Worm (Caenorhabditis elegans): ENCODE measurements around the gene srj-13.
A peak's percentile ranks its signal among the peaks of the same experiment; 100 is the strongest.

The srj-13 gene

ce11 chrV:7364059-7364458 is 38.4 kb upstream of the srj-13 start, which contains the start of gene cyp-35A2:
cyp-35A2 (minus strand) TSS chrV:7364182.
- TF ChIP-seq egl-27 (tag; optimal IDR thresholded peaks at IDR 0.05), result no peak
- TF ChIP-seq fos-1 (tag; optimal IDR thresholded peaks at IDR 0.05), result peak; percentile 67
- TF ChIP-seq gmeb-1 (tag; optimal IDR thresholded peaks at IDR 0.05), result peak; percentile 27
- TF ChIP-seq nhr-77 (tag; optimal IDR thresholded peaks at IDR 0.05), result no peak
- TF ChIP-seq mdl-1 (tag; optimal IDR thresholded peaks at IDR 0.05), result no peak

- TF ChIP-seq unc-39 (tag; optimal IDR thresholded peaks at IDR 0.05) (no peak), lin-11 (tag; optimal IDR thresholded peaks at IDR 0.05) (no peak), nhr-77 (tag; optimal IDR thresholded peaks at IDR 0.05) (no peak), skn-1 (tag; optimal IDR thresholded peaks at IDR 0.05) (no peak), nhr-6 (tag; optimal IDR thresholded peaks at IDR 0.05) (no peak), sma-9 (GFP tag; optimal IDR thresholded peaks at IDR 0.05) (no peak), sma-9 (tag; optimal IDR thresholded peaks at IDR 0.05) (no peak), ztf-4 (tag; optimal IDR thresholded peaks at IDR 0.05) (no peak), lin-39 (tag; optimal IDR thresholded peaks at IDR 0.05) (no peak), ztf-11 (tag; optimal IDR thresholded peaks at IDR 0.05) (no peak), C34F6.9 (tag; optimal IDR thresholded peaks at IDR 0.05) (no peak), nhr-23 (tag; optimal IDR thresholded peaks at IDR 0.05) (no peak), zag-1 (tag; optimal IDR thresholded peaks at IDR 0.05) (no peak), egl-27 (tag; optimal IDR thresholded peaks at IDR 0.05) (no peak), nhr-237 (tag; optimal IDR thresholded peaks at IDR 0.05) (no peak), sma-3 (GFP tag; optimal IDR thresholded peaks at IDR 0.05) (no peak), lsy-2 (tag; optimal IDR thresholded peaks at IDR 0.05) (no peak), dmd-4 (tag; optimal IDR thresholded peaks at IDR 0.05) (no peak), alr-1 (tag; optimal IDR thresholded peaks at IDR 0.05) (no peak)
These were observed 37.5 kb upstream of the srj-13 start, which contains the start of gene exc-13 for ce11 chrV:7364951-7365350. exc-13 (plus strand) TSS chrV:7365251.

ce11 chrV:7369578-7369977 is 32.9 kb upstream of the srj-13 start, which contains the start of gene srj-14:
srj-14 (plus strand) TSS chrV:7369708.
- TF ChIP-seq mdl-1 (tag; optimal IDR thresholded peaks at IDR 0.05) (no peak), ceh-16 (tag; optimal IDR thresholded peaks at IDR 0.05) (no peak), R02D3.7 (tag; optimal IDR thresholded peaks at IDR 0.05) (no peak), nhr-6 (tag; optimal IDR thresholded peaks at IDR 0.05) (no peak), skn-1 (tag; optimal IDR thresholded peaks at IDR 0.05) (no peak)

ce11 chrV:7374090-7374489 is 28.4 kb upstream of the srj-13 start, which contains the start of gene srx-56:
srx-56 (plus strand) TSS chrV:7374390.
- TF ChIP-seq nhr-25 (tag; optimal IDR thresholded peaks at IDR 0.05) (no peak), nhr-21 (tag; optimal IDR thresholded peaks at IDR 0.05) (no peak)

- no peak for TF ChIP-seq elt-1 (tag; optimal IDR thresholded peaks at IDR 0.05)
- TF ChIP-seq alr-1 (tag; optimal IDR thresholded peaks at IDR 0.05), result no peak
- no peak for TF ChIP-seq nhr-77 (tag; optimal IDR thresholded peaks at IDR 0.05)
- TF ChIP-seq nhr-11 (tag; optimal IDR thresholded peaks at IDR 0.05), result no peak
- TF ChIP-seq skn-1 (tag; optimal IDR thresholded peaks at IDR 0.05), result no peak
- no peak for TF ChIP-seq ZK546.5 (tag; optimal IDR thresholded peaks at IDR 0.05)
- no peak for TF ChIP-seq nhr-6 (tag; optimal IDR thresholded peaks at IDR 0.05)
- TF ChIP-seq ztf-1 (GFP tag; conservative IDR thresholded peaks at IDR 0.05), result no peak
- TF ChIP-seq ama-1 (optimal IDR thresholded peaks at IDR 0.05), result no peak
- TF ChIP-seq unc-55 (GFP tag; optimal IDR thresholded peaks at IDR 0.05), result no peak
- TF ChIP-seq zag-1 (tag; optimal IDR thresholded peaks at IDR 0.05), result no peak
These were observed 23.1 kb upstream of the srj-13 start, which contains the start of gene srsx-24 for ce11 chrV:7379384-7379783. srsx-24 (minus strand) TSS chrV:7379484.

- TF ChIP-seq sem-4 (tag; optimal IDR thresholded peaks at IDR 0.05), result no peak
- no peak for TF ChIP-seq crh-2 (tag; optimal IDR thresholded peaks at IDR 0.05)
- no peak for TF ChIP-seq egl-27 (tag; optimal IDR thresholded peaks at IDR 0.05)
- no peak for TF ChIP-seq mbf-1 (tag; optimal IDR thresholded peaks at IDR 0.05)
- TF ChIP-seq lsy-2 (tag; optimal IDR thresholded peaks at IDR 0.05), result no peak
- TF ChIP-seq nhr-23 (tag; optimal IDR thresholded peaks at IDR 0.05), result no peak
- no peak for TF ChIP-seq unc-62 (GFP tag; optimal IDR thresholded peaks at IDR 0.05)
- no peak for TF ChIP-seq F13H6.1 (tag; optimal IDR thresholded peaks at IDR 0.05)
- TF ChIP-seq sma-3 (GFP tag; optimal IDR thresholded peaks at IDR 0.05), result no peak
- no peak for TF ChIP-seq sma-9 (GFP tag; optimal IDR thresholded peaks at IDR 0.05)
- no peak for TF ChIP-seq sma-9 (tag; optimal IDR thresholded peaks at IDR 0.05)
- no peak for TF ChIP-seq lin-39 (tag; optimal IDR thresholded peaks at IDR 0.05)
- no peak for TF ChIP-seq ceh-82 (tag; optimal IDR thresholded peaks at IDR 0.05)
- TF ChIP-seq nhr-10 (tag; optimal IDR thresholded peaks at IDR 0.05), result no peak
- no peak for TF ChIP-seq nhr-129 (tag; optimal IDR thresholded peaks at IDR 0.05)
- no peak for TF ChIP-seq mab-5 (tag; optimal IDR thresholded peaks at IDR 0.05)
- no peak for TF ChIP-seq gmeb-1 (tag; optimal IDR thresholded peaks at IDR 0.05)
- no peak for TF ChIP-seq nhr-25 (tag; optimal IDR thresholded peaks at IDR 0.05)
- no peak for TF ChIP-seq nhr-77 (tag; optimal IDR thresholded peaks at IDR 0.05)
- TF ChIP-seq elt-3 (tag; optimal IDR thresholded peaks at IDR 0.05), result no peak
These were observed 21.4 kb upstream of the srj-13 start, which contains the start of gene C03G6.17 for ce11 chrV:7381008-7381407. C03G6.17 (minus strand) TSS chrV:7381108.

Data from whole organism, L2 larva.